Fruit fly (Drosophila melanogaster) whole organism: ENCODE results near the gene CG14881.

Experiments
- CG8478 ChIP-seq: fragments of >200 bp; optimal IDR thresholded peaks from 2 replicates; lab custom pipeline; 2018; ENCODE audit warnings: inconsistent platforms
- Dll ChIP-seq: fragments of >200 bp; optimal IDR thresholded peaks from 2 replicates; lab custom pipeline; 2017
- EcR ChIP-seq, 2 experiments: fragments of >200 bp; optimal IDR thresholded peaks; 2 replicates each; lab custom pipeline; 2017; ENCODE audit warnings: missing biosample characterization in 2 of 2, missing genetic modification characterization in 2 of 2, missing genetic modification reagents in 2 of 2
- pan ChIP-seq: fragments of >200 bp; optimal IDR thresholded peaks from 2 replicates; lab custom pipeline; 2017
- psq ChIP-seq: fragments of >200 bp; optimal IDR thresholded peaks from 2 replicates; lab custom pipeline; 2017
- usp ChIP-seq: fragments of >200 bp; optimal IDR thresholded peaks from 2 replicates; lab custom pipeline; 2017; ENCODE audit warnings: missing biosample characterization, missing genetic modification characterization, mixed read lengths

CG14881 gene

DNA sequence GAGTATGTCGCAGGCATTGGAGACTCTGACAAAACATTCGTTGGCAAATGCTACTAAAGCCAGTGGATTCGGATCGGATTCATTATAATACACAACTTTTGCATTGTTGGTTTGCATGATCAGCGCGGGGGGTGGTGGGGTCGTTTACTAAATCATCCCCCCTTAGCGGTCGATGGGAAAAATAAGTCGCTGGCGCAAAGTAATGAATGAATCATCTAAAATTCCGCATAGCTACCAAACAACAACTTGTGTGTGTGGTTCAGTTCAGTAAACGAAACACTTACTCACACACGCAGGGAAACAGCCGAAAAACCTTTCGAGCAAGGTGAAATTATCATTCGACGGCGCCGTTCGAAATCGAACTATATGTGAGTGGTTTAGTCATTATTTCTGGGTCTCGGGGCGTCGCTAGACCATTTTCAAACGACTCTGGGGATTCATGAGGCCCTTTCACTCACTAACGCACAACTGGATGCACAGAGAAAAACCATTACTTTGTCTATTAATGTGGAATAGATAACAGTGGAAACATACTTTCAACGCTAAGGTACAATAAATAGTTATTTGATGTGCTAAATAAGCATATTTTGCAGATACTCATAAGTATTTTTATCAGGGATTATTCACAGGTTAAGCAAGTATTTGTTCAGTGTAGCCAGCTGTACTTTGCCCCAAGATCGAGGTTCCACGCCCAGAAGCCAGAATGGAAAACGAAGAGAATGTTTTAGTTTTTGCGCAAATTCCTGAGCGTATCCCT, 13.9 kb downstream of the CG14881 start:
- no peak for TF ChIP-seq EcR (GFP tag; optimal IDR thresholded peaks at IDR 0.05; lab: Kevin White, UChicago)
- no peak for TF ChIP-seq psq (lab: Kevin White, UChicago)
- no peak for TF ChIP-seq usp (GFP tag; lab: Kevin White, UChicago)
- no peak for TF ChIP-seq pan (lab: Kevin White, UChicago)
- no peak for TF ChIP-seq CG8478 (lab: Kevin White, UChicago)
- TF ChIP-seq Dll (lab: Kevin White, UChicago) = no peak

DNA sequence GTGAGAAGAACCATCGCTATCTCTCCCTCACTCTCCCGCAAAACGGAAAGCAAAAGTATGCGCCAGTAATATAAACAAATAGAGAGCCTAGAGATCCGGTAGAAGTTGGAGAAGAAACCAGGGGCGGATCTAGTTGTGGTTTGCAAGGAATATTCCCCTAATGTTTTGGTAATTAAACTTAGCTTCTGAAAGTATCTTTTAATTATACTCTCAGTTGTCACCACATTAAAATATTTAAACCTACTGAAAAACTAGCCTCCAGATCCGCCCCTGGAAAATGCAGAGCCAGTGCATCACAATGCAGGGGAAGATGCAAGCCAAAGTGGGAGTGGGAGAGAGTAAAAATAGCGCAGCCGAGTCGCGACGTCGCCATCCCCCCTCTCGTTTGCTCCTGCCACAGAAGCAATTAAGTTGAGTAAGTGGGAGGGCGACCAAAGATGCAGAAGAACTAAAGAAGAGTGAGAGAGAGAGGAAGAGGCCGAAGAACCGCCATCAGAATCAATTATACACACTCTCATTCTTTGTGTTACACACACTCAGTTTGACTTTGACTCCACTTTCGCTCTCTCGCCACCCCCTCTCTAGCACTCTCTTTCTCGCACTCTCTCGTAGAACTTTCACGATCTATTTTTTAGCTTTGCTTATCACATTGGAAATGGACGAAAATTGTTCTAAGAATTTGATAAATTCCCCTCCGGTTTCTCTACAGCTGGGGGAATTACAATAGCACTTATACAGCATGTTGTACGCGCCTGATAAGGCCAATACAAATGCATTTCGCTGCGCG, 14.7 kb downstream of the CG14881 start:
- TF ChIP-seq CG8478 (lab: Kevin White, UChicago) (no peak), EcR (GFP tag; optimal IDR thresholded peaks at IDR 0.05; lab: Kevin White, UChicago) (peak in 1 of 2 experiments; percentile 34), usp (GFP tag; lab: Kevin White, UChicago) (no peak), psq (lab: Kevin White, UChicago) (no peak)

DNA sequence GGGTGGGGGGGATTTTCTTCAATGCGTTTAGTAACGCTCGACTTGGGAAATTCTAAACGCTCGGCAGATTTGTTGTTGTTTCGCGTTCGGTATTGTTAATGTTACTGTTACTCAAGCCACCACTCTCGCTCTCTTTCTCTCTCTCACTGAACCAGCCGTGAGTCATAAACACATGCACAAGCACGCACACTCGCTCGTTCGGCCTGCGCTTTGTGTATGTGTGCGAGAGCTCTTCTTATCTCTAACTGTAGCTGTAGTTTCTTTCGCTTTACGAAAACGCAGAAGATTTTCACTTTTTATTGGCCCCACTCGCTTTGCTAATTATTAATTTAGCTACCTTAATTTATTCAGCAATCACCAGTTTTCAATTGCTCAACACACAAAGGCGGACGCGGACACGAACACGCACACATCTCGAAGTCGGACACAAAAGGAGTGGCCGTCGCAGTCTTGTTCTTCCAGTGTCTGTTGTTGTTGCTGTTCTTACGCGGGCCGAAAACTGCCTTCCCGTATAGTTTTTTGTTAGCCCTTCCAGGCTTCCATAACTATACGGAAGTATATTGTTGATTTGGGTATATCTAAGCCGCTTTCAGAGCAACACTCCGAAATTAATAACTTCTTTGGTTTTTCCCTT, 18.4 kb downstream of the CG14881 start:
- TF ChIP-seq CG8478 (lab: Kevin White, UChicago) (peak; percentile 53), pan (lab: Kevin White, UChicago) (no peak), EcR (GFP tag; optimal IDR thresholded peaks at IDR 0.05; lab: Kevin White, UChicago) (no peak), usp (GFP tag; lab: Kevin White, UChicago) (no peak), Dll (lab: Kevin White, UChicago) (no peak), psq (lab: Kevin White, UChicago) (no peak)

DNA sequence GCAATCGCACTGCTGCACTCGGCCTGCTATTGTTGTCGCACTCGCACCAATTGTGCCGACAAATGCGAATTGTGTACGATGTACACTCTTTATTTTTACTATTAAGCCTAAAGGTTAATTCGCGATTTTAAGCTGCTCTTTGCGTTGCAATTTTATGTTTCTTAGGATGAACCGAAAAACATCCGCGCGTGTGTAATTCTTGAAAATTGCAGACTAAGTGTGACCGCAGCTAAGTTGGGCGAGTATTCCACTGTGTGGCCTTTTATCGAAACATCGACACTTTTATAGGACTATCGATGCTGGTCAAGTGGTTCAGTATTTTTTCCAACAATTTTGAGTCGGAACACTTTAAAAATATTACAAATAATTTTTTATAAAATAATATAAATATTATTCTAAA, 18.9 kb downstream of the CG14881 start, which contains the start of gene Pak3:
Gene Pak3 (minus strand): TSS at position 225 of the 400 bp plus-strand sequence.
- TF ChIP-seq Dll (lab: Kevin White, UChicago) = no peak
- TF ChIP-seq pan (lab: Kevin White, UChicago) = no peak
- TF ChIP-seq psq (lab: Kevin White, UChicago) = no peak
- no peak for TF ChIP-seq CG8478 (lab: Kevin White, UChicago)
- TF ChIP-seq EcR (GFP tag; optimal IDR thresholded peaks at IDR 0.05; lab: Kevin White, UChicago) = no peak
- TF ChIP-seq usp (GFP tag; lab: Kevin White, UChicago) = no peak

DNA sequence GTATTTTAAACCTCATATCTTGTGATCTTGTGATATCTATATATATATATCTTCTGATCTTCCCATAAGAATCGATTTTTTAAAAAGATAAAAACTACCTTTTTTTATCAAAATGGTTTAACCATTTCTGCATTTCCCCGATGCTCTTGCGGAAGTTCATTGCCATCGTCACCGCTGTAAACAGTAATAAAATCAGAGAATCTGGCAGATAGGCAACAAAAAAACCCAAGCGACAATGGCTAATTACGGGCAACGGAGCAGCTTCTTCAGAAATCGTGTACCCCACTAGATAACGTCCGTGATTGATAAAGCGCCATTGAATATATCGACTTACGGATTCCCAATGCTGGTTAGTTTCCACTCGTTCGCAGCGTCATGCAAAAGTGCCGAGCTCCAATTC, 19.5 kb downstream of the CG14881 start, which contains the start of gene CG10405:
Gene CG10405 (plus strand): TSS at position 301 of the 400 bp plus-strand sequence.
- TF ChIP-seq pan (lab: Kevin White, UChicago) (no peak), EcR (GFP tag; optimal IDR thresholded peaks at IDR 0.05; lab: Kevin White, UChicago) (no peak), Dll (lab: Kevin White, UChicago) (no peak), CG8478 (lab: Kevin White, UChicago) (no peak), usp (GFP tag; lab: Kevin White, UChicago) (no peak), psq (lab: Kevin White, UChicago) (no peak)

DNA sequence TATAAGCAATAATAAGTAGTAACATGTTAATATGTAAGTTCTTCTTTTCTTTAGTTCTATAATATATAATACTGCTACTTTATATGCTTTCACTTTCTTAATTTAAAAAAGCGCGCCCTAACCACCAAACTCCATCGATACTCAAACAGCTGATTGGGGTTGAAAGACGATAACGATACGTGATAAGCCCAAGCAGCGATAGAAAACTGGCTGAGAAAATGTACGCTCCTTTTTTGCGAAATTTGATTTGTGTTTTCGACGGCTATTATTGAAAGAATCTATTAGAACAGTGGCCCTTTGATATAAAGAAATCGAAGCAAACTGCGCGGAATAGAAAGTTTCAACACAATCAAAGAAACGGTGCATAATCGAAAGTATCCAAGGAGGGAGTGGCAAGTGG, 21.2 kb downstream of the CG14881 start, which contains the start of gene CG14883:
Gene CG14883 (plus strand): TSS at position 178 of the 400 bp plus-strand sequence.
- TF ChIP-seq EcR (GFP tag; optimal IDR thresholded peaks at IDR 0.05; lab: Kevin White, UChicago) = no peak
- no peak for TF ChIP-seq psq (lab: Kevin White, UChicago)
- TF ChIP-seq pan (lab: Kevin White, UChicago) = no peak
- no peak for TF ChIP-seq usp (GFP tag; lab: Kevin White, UChicago)
- no peak for TF ChIP-seq Dll (lab: Kevin White, UChicago)
- no peak for TF ChIP-seq CG8478 (lab: Kevin White, UChicago)

DNA sequence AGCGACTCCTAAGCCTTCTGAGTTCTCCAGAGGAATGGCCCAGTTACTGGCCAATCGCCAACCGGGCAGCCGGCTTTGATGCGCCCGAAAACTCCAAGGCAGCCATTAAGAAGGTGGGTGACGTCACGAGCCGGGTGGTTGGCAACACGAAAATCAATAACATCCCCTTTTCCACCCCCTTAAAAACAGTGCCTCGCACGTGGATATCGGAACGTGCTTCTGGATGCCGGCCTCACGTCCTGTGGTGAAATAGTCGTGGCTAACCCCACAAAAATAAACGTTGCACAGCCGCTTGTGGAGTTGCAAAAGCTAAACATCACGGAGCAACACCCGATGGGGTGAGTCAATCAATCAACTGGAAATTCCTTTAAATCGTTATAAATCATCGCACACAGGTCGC, 21.9 kb downstream of the CG14881 start:
- TF ChIP-seq usp (GFP tag; lab: Kevin White, UChicago) (no peak), EcR (GFP tag; optimal IDR thresholded peaks at IDR 0.05; lab: Kevin White, UChicago) (no peak), pan (lab: Kevin White, UChicago) (no peak), psq (lab: Kevin White, UChicago) (no peak), Dll (lab: Kevin White, UChicago) (no peak), CG8478 (lab: Kevin White, UChicago) (no peak)

DNA sequence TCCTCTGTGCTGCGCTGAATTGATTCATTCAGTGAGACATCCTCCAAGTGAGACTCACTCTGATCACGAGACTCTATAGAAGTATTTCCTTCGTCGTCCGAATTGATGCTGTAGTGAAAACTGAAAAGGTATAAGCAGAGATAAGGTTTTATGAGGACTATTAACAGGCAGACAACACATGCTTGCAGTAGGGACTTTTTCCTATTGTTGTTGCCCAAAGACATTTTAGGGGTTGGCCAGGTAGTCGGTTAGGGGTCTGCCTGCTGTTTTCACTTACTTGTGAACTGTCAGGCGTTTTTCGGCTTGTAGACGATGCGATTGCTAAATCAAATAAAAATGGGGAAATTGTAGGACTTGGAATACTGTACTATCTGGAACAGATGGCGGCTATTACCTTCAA, 33.9 kb downstream of the CG14881 start:
- TF ChIP-seq CG8478 (lab: Kevin White, UChicago) = no peak

DNA sequence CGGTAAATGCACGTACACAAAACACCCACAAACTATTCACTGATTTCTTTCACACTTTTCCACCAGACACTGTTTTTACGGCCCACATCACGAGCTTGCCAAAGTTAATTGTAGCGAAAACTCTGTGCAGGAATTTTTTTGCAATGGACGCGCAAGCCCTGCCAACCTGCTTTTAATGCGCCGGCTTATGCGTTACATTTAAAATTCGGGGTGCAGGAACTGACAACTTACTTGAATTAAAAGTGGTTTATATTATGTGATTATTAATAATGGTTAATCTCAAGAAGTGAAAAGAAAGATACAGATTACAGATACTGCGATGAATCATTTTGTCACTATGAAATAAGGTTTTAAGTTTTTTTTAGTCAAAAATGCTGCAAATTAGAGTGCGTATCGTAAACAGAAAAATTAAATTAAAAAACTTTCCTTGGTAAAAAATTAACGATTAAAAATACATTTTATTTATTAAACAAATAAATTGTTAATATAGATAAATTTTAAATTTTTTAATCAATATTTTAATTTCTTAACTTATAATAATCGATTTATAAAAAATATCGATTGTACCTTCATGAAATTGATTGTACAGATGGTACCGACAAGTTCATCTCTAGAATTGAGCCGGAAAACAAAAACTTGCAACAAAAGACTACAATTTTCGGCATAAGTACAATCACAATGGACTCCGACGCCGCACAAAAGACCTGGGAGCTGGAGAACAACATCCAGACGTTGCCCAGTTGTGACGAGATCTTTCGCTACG, 35.0 kb downstream of the CG14881 start, which contains the start of the genes CG42232 and CSN5:
Gene CG42232 (minus strand): TSS at position 163 of the 763 bp plus-strand sequence.
Gene CSN5 (plus strand): TSS at position 599 of the 763 bp plus-strand sequence.
- TF ChIP-seq pan (lab: Kevin White, UChicago) (no peak), Dll (lab: Kevin White, UChicago) (no peak), CG8478 (lab: Kevin White, UChicago) (no peak), EcR (GFP tag; optimal IDR thresholded peaks at IDR 0.05; lab: Kevin White, UChicago) (no peak), usp (GFP tag; lab: Kevin White, UChicago) (no peak), psq (lab: Kevin White, UChicago) (no peak)

DNA sequence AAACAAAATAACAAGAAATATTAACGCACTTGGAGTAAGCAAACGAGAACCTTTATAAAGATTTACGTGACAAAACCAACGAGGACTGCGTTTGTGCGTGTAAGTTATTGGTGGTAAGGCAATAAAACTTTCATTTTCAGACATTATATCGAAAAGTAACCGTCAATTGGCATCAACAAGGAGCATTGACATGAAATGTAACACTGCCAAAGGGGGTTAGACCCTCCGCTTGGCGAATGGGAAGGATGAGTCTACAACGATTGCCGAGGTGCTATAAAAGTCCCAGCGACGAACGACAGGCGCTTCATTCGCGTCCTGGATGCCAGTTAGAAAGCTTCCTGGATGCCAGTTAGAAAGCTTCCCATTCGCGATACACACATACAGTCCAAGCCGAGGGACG, 37.6 kb downstream of the CG14881 start, which contains the start of gene Gyc89Da:
Gene Gyc89Da (plus strand): TSS at position 301 of the 400 bp plus-strand sequence.
- TF ChIP-seq usp (GFP tag; lab: Kevin White, UChicago) (no peak), psq (lab: Kevin White, UChicago) (no peak), CG8478 (lab: Kevin White, UChicago) (no peak), Dll (lab: Kevin White, UChicago) (no peak), EcR (GFP tag; optimal IDR thresholded peaks at IDR 0.05; lab: Kevin White, UChicago) (no peak), pan (lab: Kevin White, UChicago) (no peak)
